Fruit fly (Drosophila melanogaster): ENCODE measurements around the gene TORIP.
A peak's percentile ranks its signal among the peaks of the same experiment; 100 is the strongest.
"Not testable (repeated sequence)": the region's sequence is repeated elsewhere in the genome, so short reads cannot be mapped to it uniquely, and the experiment has no call there.

Gene TORIP

dm6 chr3L:19807521-19807920 is 2.6 kb upstream of the TORIP start:
- no peak for TF ChIP-seq noc (tag; optimal IDR thresholded peaks at IDR 0.05)

DNA sequence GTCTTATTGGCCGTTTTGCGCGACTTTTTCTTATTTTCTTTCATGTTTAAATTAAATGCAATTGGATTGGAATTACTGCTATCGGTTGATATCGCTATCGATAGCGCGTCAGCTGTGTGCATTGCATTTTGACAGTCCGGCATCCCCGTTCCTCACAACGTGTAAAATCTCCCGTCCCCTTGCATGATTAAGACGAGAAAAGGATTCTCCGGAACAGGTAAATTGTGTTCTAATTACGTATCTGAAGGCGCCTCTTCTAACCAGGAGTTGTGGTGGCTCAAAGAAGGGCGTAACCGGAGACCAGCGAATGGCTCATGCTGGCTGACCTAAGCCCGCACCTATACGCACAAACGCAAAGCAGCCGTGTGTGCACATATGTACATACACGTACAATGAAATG is 2.2 kb upstream of the TORIP start, which contains the start of the genes CG14104 and Kap-alpha1:
Gene CG14104 (minus strand): TSS at position 97 of the 400 bp plus-strand sequence.
Gene Kap-alpha1 (plus strand): TSS at position 130 of the 400 bp plus-strand sequence.
- no peak for TF ChIP-seq noc (tag; optimal IDR thresholded peaks at IDR 0.05)

DNA sequence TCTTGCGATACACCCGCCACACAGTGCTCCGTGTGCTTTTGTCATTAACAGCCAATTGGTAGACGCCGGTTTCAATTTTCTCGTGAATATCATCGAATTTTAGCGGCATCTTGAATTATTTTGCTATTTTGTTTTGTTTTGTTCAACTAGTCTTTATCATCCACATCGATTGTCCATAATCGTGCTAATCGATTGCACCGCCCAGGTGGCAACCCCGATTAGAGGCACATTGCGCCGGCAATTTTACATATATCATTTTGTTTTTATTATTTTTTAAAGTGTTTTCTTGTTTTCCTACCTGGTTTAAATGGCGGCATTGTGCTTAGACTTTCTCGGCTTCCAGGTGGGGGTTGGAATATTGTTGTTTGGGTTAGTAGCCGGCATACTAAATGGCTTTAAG is 1.0 kb upstream of the TORIP start, which contains the start of gene CG34116:
Gene CG34116 (minus strand): TSS at position 142 of the 400 bp plus-strand sequence.
- TF ChIP-seq noc (tag; optimal IDR thresholded peaks at IDR 0.05), result no peak

DNA sequence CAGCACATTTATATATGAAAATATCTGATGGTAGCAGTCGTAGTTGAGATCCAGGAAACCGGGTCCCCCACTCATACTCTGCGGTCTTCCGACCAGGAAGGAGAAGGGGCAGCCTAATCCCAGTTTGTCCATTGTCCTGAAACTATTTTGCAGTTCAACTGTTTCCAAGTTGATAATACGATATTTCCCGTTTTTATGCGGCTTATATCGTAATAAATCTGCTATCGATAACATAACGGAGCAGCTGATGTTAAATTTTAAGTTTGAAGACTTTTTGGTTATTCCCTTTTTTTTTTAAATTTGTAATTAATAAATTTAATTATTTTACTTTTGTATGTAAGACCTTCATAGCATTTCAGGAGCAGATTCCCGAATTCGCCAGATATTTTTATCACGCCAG is 3.8 kb downstream of the TORIP start, which contains the start of gene CG14102:
Gene CG14102 (minus strand): TSS at position 187 of the 400 bp plus-strand sequence.
- no peak for TF ChIP-seq noc (tag; optimal IDR thresholded peaks at IDR 0.05)

DNA sequence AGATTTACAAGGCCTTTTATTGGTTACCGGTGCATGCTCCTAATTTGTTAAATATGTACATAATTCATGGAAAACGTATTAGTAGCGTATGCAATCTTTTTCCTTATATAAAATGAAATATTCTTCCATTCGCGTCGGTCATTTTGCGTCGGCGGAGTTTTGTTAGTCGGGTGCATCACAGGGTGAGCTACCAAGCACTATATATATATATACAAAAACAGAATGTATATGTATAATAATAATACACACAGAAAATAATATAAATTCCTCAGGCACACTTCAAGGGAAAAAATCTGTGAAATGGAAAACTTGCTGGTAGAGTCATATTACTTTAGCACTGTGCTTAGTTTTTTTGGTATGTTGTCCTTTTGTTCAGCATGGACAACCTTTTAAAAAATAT is 5.9 kb downstream of the TORIP start, which contains the start of gene Ir76a:
Gene Ir76a (plus strand): TSS at position 301 of the 400 bp plus-strand sequence.
- TF ChIP-seq noc (tag; optimal IDR thresholded peaks at IDR 0.05), result no peak

- peak; percentile 94 for TF ChIP-seq noc (tag; optimal IDR thresholded peaks at IDR 0.05)
Measured at dm6 chr3L:19794203-19794802, 10.6 kb downstream of the TORIP start.

DNA sequence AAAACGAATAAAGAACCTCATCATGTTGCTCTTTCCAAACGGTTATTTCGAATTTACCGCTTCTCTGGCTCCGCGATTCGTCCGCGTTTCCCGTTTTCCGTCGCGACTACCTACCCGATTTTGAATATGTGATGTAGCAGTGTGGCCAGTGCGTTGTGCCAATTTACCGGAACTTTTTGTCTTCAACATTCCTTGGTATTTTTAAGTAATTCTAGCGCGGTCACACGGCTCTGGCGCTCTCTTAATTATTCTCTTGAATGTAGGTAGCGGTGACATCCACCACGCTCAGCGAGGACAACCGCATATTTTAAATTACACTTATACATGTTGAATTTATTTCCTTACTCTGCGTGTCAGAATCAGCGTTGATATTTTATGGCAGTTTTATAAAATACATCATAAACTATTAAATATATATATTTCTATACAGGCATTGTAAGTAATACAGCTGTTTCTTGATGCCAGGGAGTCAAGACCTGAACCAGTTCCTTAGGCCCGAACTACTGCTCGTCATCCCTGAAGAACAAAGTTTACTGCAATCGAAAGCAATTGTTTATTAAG is 11.4 kb downstream of the TORIP start, which contains the start of the genes CG42637, Gyc76C and SREBP:
Gene CG42637 (minus strand): TSS at position 132 of the 561 bp plus-strand sequence.
Gene Gyc76C (minus strand): TSS at position 132 of the 561 bp plus-strand sequence.
Gene SREBP (plus strand): TSS at position 498 of the 561 bp plus-strand sequence.
- TF ChIP-seq noc (tag; optimal IDR thresholded peaks at IDR 0.05), result no peak

DNA sequence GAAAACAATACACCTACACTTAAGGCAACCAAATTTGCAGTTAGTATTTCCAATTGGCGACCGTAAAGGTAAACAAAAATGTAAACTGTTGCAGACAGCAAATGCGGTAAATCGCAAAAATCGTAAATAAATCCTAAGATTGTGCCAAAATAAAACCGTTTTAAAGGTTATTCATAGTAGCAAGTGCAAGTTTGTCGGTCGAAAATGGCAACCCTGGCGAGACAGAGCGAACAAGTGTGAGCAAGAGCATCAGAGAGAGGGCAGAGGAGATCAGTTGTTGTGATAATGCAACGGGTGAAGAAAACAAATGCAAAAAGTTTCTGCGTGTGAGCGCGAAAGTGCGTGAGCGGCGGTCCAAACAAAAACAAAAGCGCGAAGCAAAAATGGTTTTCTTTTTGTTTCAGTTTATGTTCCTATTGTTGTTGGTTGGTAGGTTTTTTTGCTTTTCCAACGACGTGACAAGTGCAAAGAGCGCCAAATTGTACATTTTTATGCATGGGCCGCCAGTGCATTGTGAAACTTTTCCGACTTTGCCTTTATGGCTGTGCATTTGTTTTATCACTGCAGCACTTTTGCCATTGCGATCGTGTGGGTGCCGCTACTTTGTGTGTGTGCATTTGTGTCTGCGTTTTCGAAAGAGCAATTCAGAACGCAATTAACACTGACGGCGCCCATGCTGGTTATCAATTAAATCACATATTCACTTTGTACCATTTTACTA is 12.0 kb downstream of the TORIP start:
- TF ChIP-seq noc (tag; optimal IDR thresholded peaks at IDR 0.05), result no peak

dm6 chr3L:19791688-19792073 is 13.2 kb downstream of the TORIP start:
- TF ChIP-seq noc (tag; optimal IDR thresholded peaks at IDR 0.05), result peak; percentile 45

- TF ChIP-seq noc (tag; optimal IDR thresholded peaks at IDR 0.05), result peak; percentile 75
Measured at dm6 chr3L:19790929-19791687, 13.8 kb downstream of the TORIP start.

dm6 chr3L:19790564-19790928 is 14.3 kb downstream of the TORIP start:
- no peak for TF ChIP-seq noc (tag; optimal IDR thresholded peaks at IDR 0.05)

- TF ChIP-seq noc (tag; optimal IDR thresholded peaks at IDR 0.05), result peak; percentile 53
Measured at dm6 chr3L:19787632-19788031, 17.2 kb downstream of the TORIP start.

- TF ChIP-seq noc (tag; optimal IDR thresholded peaks at IDR 0.05), result no peak
Measured at dm6 chr3L:19778530-19778929, 26.4 kb downstream of the TORIP start.

DNA sequence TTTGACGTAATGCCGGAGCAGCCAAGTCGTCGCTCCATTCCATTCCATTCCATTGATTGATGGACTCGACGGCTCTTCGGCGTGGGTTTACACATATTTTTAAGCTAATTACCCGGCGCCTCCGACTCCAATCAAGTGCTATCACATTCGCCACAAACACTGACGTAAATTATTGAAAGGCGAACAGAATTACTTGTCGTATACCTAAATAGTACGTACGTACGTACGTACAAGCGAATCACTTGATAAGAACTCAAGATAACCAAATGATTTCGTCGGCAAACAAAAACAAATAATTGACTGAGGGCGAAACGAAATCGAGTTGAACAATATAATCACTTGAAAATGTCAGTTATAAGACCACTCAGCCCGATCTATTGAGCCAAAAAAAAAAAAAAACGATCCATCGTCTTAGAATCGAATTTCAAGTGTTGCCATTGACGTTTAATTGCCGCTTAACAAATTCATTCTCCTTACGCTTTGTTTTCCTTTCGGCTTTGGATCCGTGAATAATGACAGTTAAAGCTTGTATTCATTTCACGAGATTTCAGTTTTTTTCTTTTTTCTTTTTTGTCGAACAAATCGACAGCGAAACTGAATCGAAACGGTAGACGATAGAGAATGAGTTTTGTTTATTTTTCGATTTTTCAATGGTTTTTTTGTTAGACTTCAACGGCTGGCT is 27.5 kb downstream of the TORIP start:
- peak; percentile 87 for TF ChIP-seq noc (tag; optimal IDR thresholded peaks at IDR 0.05)

DNA sequence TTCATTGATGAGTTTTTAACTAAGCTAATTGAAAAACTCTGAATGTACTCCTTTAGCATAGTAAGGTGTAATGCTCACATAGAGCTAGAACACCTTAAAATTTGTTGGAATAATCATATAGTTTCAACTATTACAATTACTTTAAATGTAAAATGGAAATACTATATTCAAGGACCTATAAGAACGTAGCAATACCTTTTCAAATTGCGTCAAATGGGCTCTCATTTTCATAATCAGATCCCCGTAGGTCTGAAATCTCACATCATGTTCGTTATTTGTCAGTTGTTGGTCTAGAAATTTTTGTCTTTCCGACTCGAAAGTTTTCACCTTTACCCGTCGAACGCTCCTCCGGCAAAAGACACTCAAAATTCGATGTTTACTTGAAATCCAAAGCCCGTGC is 44.8 kb downstream of the TORIP start, which contains the start of gene Vtld:
Gene Vtld (plus strand): TSS at position 301 of the 400 bp plus-strand sequence.
- TF ChIP-seq noc (tag; optimal IDR thresholded peaks at IDR 0.05), result not testable (repeated sequence)
